Fruit fly (Drosophila melanogaster) whole organism, embryonic: Measurements from ENCODE around the gene CG13062.

Experiments used
- CG12104 ChIP-seq: fragments of 200-800 bp; sonication (Bioruptor generic); optimal IDR thresholded peaks from 3 replicates; lab custom pipeline; 2016; ENCODE audit warnings: missing biosample characterization, missing genetic modification characterization
- CG13624 ChIP-seq: fragments of 200-800 bp; sonication (Bioruptor generic); optimal IDR thresholded peaks from 2 replicates; lab custom pipeline; 2016; ENCODE audit warnings: missing biosample characterization, missing genetic modification characterization
- CG2678 ChIP-seq: fragments of 200-800 bp; sonication (Bioruptor generic); optimal IDR thresholded peaks from 3 replicates; lab custom pipeline; 2019; ENCODE audit warnings: missing biosample characterization, mild to moderate bottlenecking, missing genetic modification characterization, moderate library complexity
- CG8388 ChIP-seq: fragments of 200-800 bp; sonication (Bioruptor generic); optimal IDR thresholded peaks from 2 replicates; lab custom pipeline; 2019; ENCODE audit warnings: missing biosample characterization, mild to moderate bottlenecking, missing genetic modification characterization, moderate library complexity
- Camta ChIP-seq: fragments of 200-800 bp; sonication (Bioruptor generic); optimal IDR thresholded peaks from 2 replicates; lab custom pipeline; 2016; ENCODE audit warnings: missing biosample characterization, missing genetic modification characterization
- CkIIα-i1 ChIP-seq: fragments of 200-800 bp; sonication (Bioruptor generic); IDR thresholded peaks from 2 replicates; pipeline ENCODE4 v1.3.6; 2022; ENCODE audit warnings: missing biosample characterization, missing genetic modification characterization
- D ChIP-seq, 2 experiments: fragments of 200-800 bp in 1 of 2; fragments of >200 bp in 1 of 2; sonication (Bioruptor generic) in 1 of 2; optimal IDR thresholded peaks; 2 replicates in 1 of 2; 3 replicates in 1 of 2; lab custom pipeline; 2017; ENCODE audit warnings: mild to moderate bottlenecking in 1 of 2, missing biosample characterization in 1 of 2, missing genetic modification characterization in 1 of 2, missing genetic modification reagents in 1 of 2
- Deaf1 ChIP-seq: fragments of 200-800 bp; optimal IDR thresholded peaks from 3 replicates; lab custom pipeline; 2019; ENCODE audit warnings: missing biosample characterization, mild to moderate bottlenecking, missing genetic modification characterization, moderate library complexity
- Meics ChIP-seq: fragments of 200-800 bp; sonication (Bioruptor generic); optimal IDR thresholded peaks from 2 replicates; lab custom pipeline; 2017; ENCODE audit warnings: missing biosample characterization, mild to moderate bottlenecking, missing genetic modification characterization
- abd-A ChIP-seq: fragments of 200-800 bp; sonication (Bioruptor generic); optimal IDR thresholded peaks from 3 replicates; lab custom pipeline; 2019; ENCODE audit warnings: missing biosample characterization, mild to moderate bottlenecking, missing genetic modification characterization, moderate library complexity
- aop ChIP-seq: fragments of 200-800 bp; sonication (Bioruptor generic); IDR thresholded peaks from 2 replicates; pipeline ENCODE4 v1.3.6; 2022; ENCODE audit warnings: missing biosample characterization, missing genetic modification characterization
- chif ChIP-seq, 2 experiments: fragments of 200-800 bp; sonication (Bioruptor generic); optimal IDR thresholded peaks; 3 replicates each; lab custom pipeline; 2016; ENCODE audit warnings: missing biosample characterization in 2 of 2, missing genetic modification characterization in 2 of 2
- ttk ChIP-seq: fragments of 200-800 bp; sonication (Bioruptor generic); IDR thresholded peaks from 2 replicates; pipeline ENCODE4 v2.1.2; 2022; ENCODE audit warnings: missing biosample characterization, missing genetic modification characterization

- no peak for TF ChIP-seq CG2678 (tag; lab: Kevin White, UChicago)
- TF ChIP-seq aop (GFP tag; lab: Robert Waterston, UW), result no peak
- TF ChIP-seq CG12104 (GFP tag; lab: Kevin White, UChicago), result no peak
- no peak for TF ChIP-seq D (optimal IDR thresholded peaks at IDR 0.05; lab: Kevin White, UChicago)
- no peak for TF ChIP-seq D (GFP tag; optimal IDR thresholded peaks at IDR 0.05; lab: Kevin White, UChicago)
- no peak for TF ChIP-seq CG8388
- no peak for TF ChIP-seq ttk (GFP tag; lab: Robert Waterston, UW)
- no peak for TF ChIP-seq Deaf1 (tag; lab: Kevin White, UChicago)
- TF ChIP-seq chif (GFP tag; optimal IDR thresholded peaks at IDR 0.05; lab: Kevin White, UChicago), result no peak
- no peak for TF ChIP-seq CG13624
- no peak for TF ChIP-seq Camta (GFP tag; lab: Kevin White, UChicago)
- TF ChIP-seq CkIIα-i1 (GFP tag; lab: Robert Waterston, UW), result no peak
- TF ChIP-seq Meics (GFP tag; lab: Kevin White, UChicago), result no peak
- no peak for TF ChIP-seq abd-A (tag; lab: Kevin White, UChicago)
Observed at dm6 chr3L:16291678-16292077, 22.4 kb upstream of the CG13062 start.
